Worm (Caenorhabditis elegans) whole organism, late embryonic: ENCODE measurements around the gene T19D7.7.

Source experiments
- C08G9.2 ChIP-seq: sonication (generic microtip); optimal IDR thresholded peaks from 2 replicates; lab custom pipeline; 2016; ENCODE audit warnings: mild to moderate bottlenecking, missing genetic modification characterization, moderate library complexity, missing compliant biosample characterization
- C38D4.7 ChIP-seq: fragments of 200-800 bp; sonication (Bioruptor generic); optimal IDR thresholded peaks from 2 replicates; lab custom pipeline; 2018; ENCODE audit warnings: mild to moderate bottlenecking, missing genetic modification characterization, moderate library complexity, missing compliant biosample characterization
- F13H6.1 ChIP-seq: sonication (generic microtip); optimal IDR thresholded peaks from 2 replicates; lab custom pipeline; 2016; ENCODE audit warnings: missing genetic modification characterization, missing compliant biosample characterization
- K02D7.2 ChIP-seq: sonication (generic microtip); optimal IDR thresholded peaks from 2 replicates; lab custom pipeline; 2017; ENCODE audit warnings: mild to moderate bottlenecking, missing genetic modification characterization, missing compliant biosample characterization
- T23F11.4 ChIP-seq: fragments of 200-800 bp; sonication (Bioruptor generic); optimal IDR thresholded peaks from 2 replicates; lab custom pipeline; 2018; ENCODE audit warnings: mild to moderate bottlenecking, missing genetic modification characterization, missing compliant biosample characterization
- ceh-14 ChIP-seq: sonication (generic microtip); optimal IDR thresholded peaks from 2 replicates; lab custom pipeline; 2016; ENCODE audit warnings: missing genotype, missing genetic modification characterization, missing compliant biosample characterization
- ceh-2 ChIP-seq: sonication (generic microtip); optimal IDR thresholded peaks from 2 replicates; lab custom pipeline; 2016; ENCODE audit warnings: missing genotype, missing genetic modification characterization, missing compliant biosample characterization
- ceh-24 ChIP-seq: sonication (generic microtip); optimal IDR thresholded peaks from 2 replicates; lab custom pipeline; 2016; ENCODE audit warnings: mild to moderate bottlenecking, missing genetic modification characterization, missing compliant biosample characterization
- ceh-31 ChIP-seq: sonication (generic microtip); optimal IDR thresholded peaks from 2 replicates; lab custom pipeline; 2016; ENCODE audit warnings: missing genetic modification characterization, missing compliant biosample characterization
- ceh-34 ChIP-seq: sonication (generic microtip); optimal IDR thresholded peaks from 2 replicates; lab custom pipeline; 2016; ENCODE audit warnings: mild to moderate bottlenecking, missing genetic modification characterization, missing compliant biosample characterization
- ceh-45 ChIP-seq: fragments of 200-800 bp; sonication (Bioruptor generic); IDR thresholded peaks from 2 replicates; pipeline ENCODE4 v1.3.6; 2022; ENCODE audit warnings: missing genetic modification reagents, missing genetic modification characterization, missing compliant biosample characterization
- ceh-48 ChIP-seq: sonication (generic microtip); optimal IDR thresholded peaks from 2 replicates; lab custom pipeline; 2016; ENCODE audit warnings: missing genetic modification characterization, inconsistent platforms, missing compliant biosample characterization
- ceh-6 ChIP-seq: fragments of 200-800 bp; sonication (Bioruptor generic); optimal IDR thresholded peaks from 2 replicates; lab custom pipeline; 2018; ENCODE audit warnings: mild to moderate bottlenecking, missing genetic modification characterization, missing compliant biosample characterization
- ceh-9 ChIP-seq: sonication (generic microtip); optimal IDR thresholded peaks from 2 replicates; lab custom pipeline; 2016; ENCODE audit warnings: mild to moderate bottlenecking, missing genetic modification characterization, inconsistent platforms, missing compliant biosample characterization
- dmd-4 ChIP-seq: sonication (generic microtip); optimal IDR thresholded peaks from 2 replicates; lab custom pipeline; 2016; ENCODE audit warnings: borderline replicate concordance, missing genetic modification characterization, missing compliant biosample characterization
- elt-2 ChIP-seq: sonication (generic microtip); optimal IDR thresholded peaks from 2 replicates; lab custom pipeline; 2016; ENCODE audit warnings: missing genetic modification reagents, missing genetic modification characterization, missing compliant biosample characterization
- ets-4 ChIP-seq: sonication (generic microtip); optimal IDR thresholded peaks from 2 replicates; lab custom pipeline; 2016; ENCODE audit warnings: missing genetic modification characterization, missing compliant biosample characterization
- eyg-1 ChIP-seq: sonication (generic microtip); optimal IDR thresholded peaks from 2 replicates; lab custom pipeline; 2016; ENCODE audit warnings: missing genotype, missing genetic modification characterization, missing compliant biosample characterization
- fax-1 ChIP-seq: sonication (generic microtip); optimal IDR thresholded peaks from 2 replicates; lab custom pipeline; 2016; ENCODE audit warnings: missing genotype, missing genetic modification characterization, missing compliant biosample characterization
- fkh-10 ChIP-seq: fragments of 150-350 bp; optimal IDR thresholded peaks from 2 replicates; lab custom pipeline; 2014; ENCODE audit warnings: missing biosample characterization, missing genetic modification reagents, missing genetic modification characterization
- gmeb-2 ChIP-seq: sonication (generic microtip); optimal IDR thresholded peaks from 2 replicates; lab custom pipeline; 2016; ENCODE audit warnings: missing genetic modification characterization, inconsistent platforms, missing compliant biosample characterization
- hlh-13 ChIP-seq: fragments of 200-800 bp; sonication (Bioruptor generic); optimal IDR thresholded peaks from 2 replicates; lab custom pipeline; 2018; ENCODE audit warnings: mild to moderate bottlenecking, missing genetic modification characterization, missing compliant biosample characterization
- hlh-30 ChIP-seq: sonication (generic microtip); optimal IDR thresholded peaks from 2 replicates; lab custom pipeline; 2017; ENCODE audit warnings: antibody characterized with exemption, missing genetic modification characterization, missing compliant biosample characterization; ENCODE audit not compliant: insufficient read depth
- hlh-6 ChIP-seq: sonication (generic microtip); optimal IDR thresholded peaks from 2 replicates; lab custom pipeline; 2016; ENCODE audit warnings: missing genotype, missing genetic modification characterization, missing compliant biosample characterization
- hlh-8 ChIP-seq: sonication (generic microtip); optimal IDR thresholded peaks from 2 replicates; lab custom pipeline; 2016; ENCODE audit warnings: missing genotype, missing genetic modification characterization, missing compliant biosample characterization
- lim-6 ChIP-seq: sonication (generic microtip); optimal IDR thresholded peaks from 2 replicates; lab custom pipeline; 2016; ENCODE audit warnings: missing genetic modification characterization, missing compliant biosample characterization
- lin-11 ChIP-seq: fragments of 200-800 bp; sonication (Bioruptor generic); optimal IDR thresholded peaks from 2 replicates; lab custom pipeline; 2018; ENCODE audit warnings: mild to moderate bottlenecking, missing genetic modification characterization, missing compliant biosample characterization
- mec-3 ChIP-seq: sonication (generic microtip); optimal IDR thresholded peaks from 2 replicates; lab custom pipeline; 2016; ENCODE audit warnings: borderline replicate concordance, missing genetic modification characterization, missing compliant biosample characterization
- nfya-1 ChIP-seq: sonication (generic microtip); optimal IDR thresholded peaks from 2 replicates; lab custom pipeline; 2017; ENCODE audit warnings: missing genetic modification characterization, mild to moderate bottlenecking, missing compliant biosample characterization, antibody characterized with exemption, moderate library complexity
- nhr-232 ChIP-seq: sonication (generic microtip); optimal IDR thresholded peaks from 2 replicates; lab custom pipeline; 2016; ENCODE audit warnings: missing genetic modification characterization, missing compliant biosample characterization
- npax-4 ChIP-seq: sonication (generic microtip); optimal IDR thresholded peaks from 2 replicates; lab custom pipeline; 2016; ENCODE audit warnings: missing genetic modification characterization, missing compliant biosample characterization
- odd-2 ChIP-seq: sonication (generic microtip); optimal IDR thresholded peaks from 2 replicates; lab custom pipeline; 2017; ENCODE audit warnings: antibody characterized with exemption, mild to moderate bottlenecking, missing genetic modification characterization, missing compliant biosample characterization
- pag-3 ChIP-seq: sonication (generic microtip); optimal IDR thresholded peaks from 2 replicates; lab custom pipeline; 2016; ENCODE audit warnings: missing compliant biosample characterization, missing genetic modification characterization, borderline replicate concordance
- pat-9 ChIP-seq: fragments of 200-800 bp; sonication (Bioruptor generic); optimal IDR thresholded peaks from 2 replicates; lab custom pipeline; 2018; ENCODE audit warnings: mild to moderate bottlenecking, missing genetic modification characterization, moderate library complexity, missing compliant biosample characterization
- pax-1 ChIP-seq: fragments of 150-350 bp; optimal IDR thresholded peaks from 2 replicates; lab custom pipeline; 2014; ENCODE audit warnings: missing biosample characterization, missing genetic modification characterization
- pha-2 ChIP-seq: sonication (generic microtip); optimal IDR thresholded peaks from 2 replicates; lab custom pipeline; 2017; ENCODE audit warnings: mild to moderate bottlenecking, missing genetic modification characterization, missing compliant biosample characterization
- pha-4 ChIP-seq: fragments of 150-350 bp; optimal IDR thresholded peaks from 2 replicates; lab custom pipeline; 2018; ENCODE audit warnings: missing biosample characterization, missing genetic modification reagents, missing genetic modification characterization
- pqm-1 ChIP-seq: sonication (generic microtip); optimal IDR thresholded peaks from 2 replicates; lab custom pipeline; 2016; ENCODE audit warnings: missing genetic modification characterization, missing compliant biosample characterization
- pros-1 ChIP-seq: fragments of 150-350 bp; optimal IDR thresholded peaks from 2 replicates; lab custom pipeline; 2014; ENCODE audit warnings: missing biosample characterization, missing genetic modification reagents, missing genetic modification characterization
- ref-2 ChIP-seq: sonication (generic microtip); optimal IDR thresholded peaks from 2 replicates; lab custom pipeline; 2016; ENCODE audit warnings: missing genetic modification characterization, missing compliant biosample characterization
- rnt-1 ChIP-seq: sonication (generic microtip); optimal IDR thresholded peaks from 2 replicates; lab custom pipeline; 2016; ENCODE audit warnings: missing genetic modification characterization, missing compliant biosample characterization
- sdc-2 ChIP-seq: sonication (generic microtip); optimal IDR thresholded peaks from 2 replicates; lab custom pipeline; 2016; ENCODE audit warnings: missing genotype, missing genetic modification characterization, missing compliant biosample characterization
- sox-2 ChIP-seq: fragments of 200-800 bp; sonication (Bioruptor generic); IDR thresholded peaks from 2 replicates; pipeline ENCODE4 v1.3.6; 2022; ENCODE audit warnings: missing genetic modification reagents, missing genetic modification characterization, missing compliant biosample characterization
- tbx-2 ChIP-seq: sonication (generic microtip); optimal IDR thresholded peaks from 2 replicates; lab custom pipeline; 2016; ENCODE audit warnings: missing genetic modification characterization, missing compliant biosample characterization
- tbx-7 ChIP-seq: sonication (generic microtip); optimal IDR thresholded peaks from 2 replicates; lab custom pipeline; 2016; ENCODE audit warnings: missing genotype, missing genetic modification characterization, missing compliant biosample characterization
- unc-42 ChIP-seq: sonication (generic microtip); optimal IDR thresholded peaks from 2 replicates; lab custom pipeline; 2016; ENCODE audit warnings: missing genotype, missing genetic modification characterization, missing compliant biosample characterization
- unc-55 ChIP-seq: sonication (generic microtip); optimal IDR thresholded peaks from 2 replicates; lab custom pipeline; 2017; ENCODE audit warnings: missing biosample characterization, missing genetic modification reagents, missing genetic modification characterization
- zip-5 ChIP-seq: sonication (generic microtip); optimal IDR thresholded peaks from 2 replicates; lab custom pipeline; 2016; ENCODE audit warnings: missing genetic modification characterization, missing compliant biosample characterization
- ztf-16 ChIP-seq: sonication (generic microtip); optimal IDR thresholded peaks from 2 replicates; lab custom pipeline; 2017; ENCODE audit warnings: missing genetic modification characterization, missing compliant biosample characterization

T19D7.7 gene

ce11 chrX:680920-681319 is at the start of gene T19D7.7:
Gene T19D7.7 (minus strand): TSS chrX:681020.
- no peak for TF ChIP-seq pax-1
- TF ChIP-seq, all 69 proteins: peak for 0

ce11 chrX:729062-729461 is 48.2 kb upstream of the T19D7.7 start:
- TF ChIP-seq T23F11.4 (no peak), ceh-45 (GFP tag; lab: Robert Waterston, UW) (no peak), elt-2 (tag; lab: Kevin White, UChicago) (peak; percentile 94)
- TF ChIP-seq, all 69 proteins: peak for 1

- TF ChIP-seq hlh-8 (tag; lab: Kevin White, UChicago) (peak; percentile 69), ceh-2 (tag; lab: Kevin White, UChicago) (peak; percentile 75), fax-1 (tag; lab: Kevin White, UChicago) (peak; percentile 32), sox-2 (no peak), mec-3 (no peak), tbx-7 (tag; lab: Kevin White, UChicago) (no peak), rnt-1 (tag; lab: Kevin White, UChicago) (peak; percentile 87), sdc-2 (tag; lab: Kevin White, UChicago) (peak; percentile 90), unc-42 (tag; lab: Kevin White, UChicago) (peak; percentile 95), K02D7.2 (tag; lab: Kevin White, UChicago) (no peak), pha-2 (tag; lab: Kevin White, UChicago) (no peak), ceh-31 (peak; percentile 90), pros-1 (tag; lab: Kevin White, UChicago) (peak; percentile 7), F13H6.1 (tag; lab: Kevin White, UChicago) (peak; percentile 56), pqm-1 (tag; lab: Kevin White, UChicago) (no peak), ref-2 (tag; lab: Kevin White, UChicago) (peak; percentile 79), nhr-232 (tag; lab: Kevin White, UChicago) (no peak), fkh-10 (no peak), ceh-48 (peak; percentile 88), dmd-4 (no peak), hlh-30 (peak; percentile 60), gmeb-2 (tag; lab: Kevin White, UChicago) (no peak), tbx-2 (tag; lab: Kevin White, UChicago) (peak; percentile 79), hlh-13 (GFP tag; lab: Kevin White, UChicago) (no peak), zip-5 (tag; lab: Kevin White, UChicago) (no peak), odd-2 (tag; lab: Kevin White, UChicago) (no peak), ceh-34 (peak; percentile 85), nfya-1 (tag; lab: Kevin White, UChicago) (peak; percentile 90), pat-9 (tag; lab: Kevin White, UChicago) (no peak), C08G9.2 (tag; lab: Kevin White, UChicago) (peak; percentile 20), ceh-14 (tag; lab: Kevin White, UChicago) (peak; percentile 32), ztf-16 (no peak), pha-4 (tag; lab: Kevin White, UChicago) (no peak), elt-2 (tag; lab: Kevin White, UChicago) (peak; percentile 42), lin-11 (tag; lab: Kevin White, UChicago) (no peak), eyg-1 (tag; lab: Kevin White, UChicago) (peak; percentile 60), ceh-6 (no peak), lim-6 (tag; lab: Kevin White, UChicago) (no peak), pag-3 (tag; lab: Kevin White, UChicago) (no peak), npax-4 (tag; lab: Kevin White, UChicago) (no peak), C38D4.7 (no peak), pax-1 (peak; percentile 49), hlh-6 (tag; lab: Kevin White, UChicago) (peak; percentile 52), ets-4 (tag; lab: Kevin White, UChicago) (no peak), ceh-9 (tag; lab: Kevin White, UChicago) (no peak), unc-55 (GFP tag; lab: Kevin White, UChicago) (peak; percentile 43), ceh-45 (GFP tag; lab: Robert Waterston, UW) (no peak), ceh-24 (tag; lab: Kevin White, UChicago) (no peak)
Measured at ce11 chrX:727737-728136, 46.9 kb upstream of the T19D7.7 start.
